Worm (Caenorhabditis elegans): ENCODE data around the gene Y105C5B.20.

Gene Y105C5B.20

DNA sequence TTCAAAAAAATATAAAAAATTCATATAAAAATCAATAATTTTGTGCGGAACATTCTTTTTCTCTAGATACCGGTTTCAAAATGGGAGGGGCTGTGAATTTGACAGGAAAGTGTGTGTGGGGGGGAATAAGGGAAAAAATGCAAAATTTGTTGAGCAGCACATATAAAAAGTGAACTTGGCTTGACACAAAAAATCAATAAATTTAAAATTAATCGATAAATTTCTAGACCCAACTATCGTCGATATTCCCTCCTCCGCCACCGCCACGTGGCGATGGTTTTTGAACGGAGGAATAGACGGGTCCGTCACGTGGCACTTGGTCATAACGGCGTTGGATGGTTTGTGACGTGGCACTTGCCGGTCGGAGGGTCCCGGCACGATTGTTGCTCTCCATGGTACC, 3.5 kb upstream of the Y105C5B.20 start:
- TF ChIP-seq him-1 (tag; optimal IDR thresholded peaks at IDR 0.05), result no peak
- TF ChIP-seq W03F9.2 (tag; optimal IDR thresholded peaks at IDR 0.05), result no peak
- no peak for TF ChIP-seq dao-5 (tag; optimal IDR thresholded peaks at IDR 0.05)

DNA sequence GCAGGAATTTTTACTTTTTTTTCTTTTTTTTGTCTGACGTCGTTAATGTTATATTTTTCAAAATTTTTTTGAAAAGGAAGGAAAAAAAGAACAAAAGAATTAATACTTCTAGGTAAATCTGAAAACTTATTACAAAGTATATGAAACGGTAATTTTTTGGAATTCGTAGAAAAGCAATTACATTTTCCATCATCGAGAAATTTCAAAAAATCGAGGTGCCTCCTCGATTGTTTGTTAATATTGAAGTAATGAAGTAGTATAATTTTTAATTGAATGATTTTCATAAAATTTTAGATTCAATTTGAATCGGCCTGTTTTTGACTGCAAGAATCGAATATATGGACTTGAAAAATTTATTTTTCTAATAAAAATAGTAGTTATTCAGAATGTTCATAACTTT, 3.0 kb downstream of the Y105C5B.20 start:
- no peak for TF ChIP-seq dao-5 (tag; optimal IDR thresholded peaks at IDR 0.05)
- no peak for TF ChIP-seq him-1 (tag; optimal IDR thresholded peaks at IDR 0.05)
- TF ChIP-seq W03F9.2 (tag; optimal IDR thresholded peaks at IDR 0.05), result no peak

DNA sequence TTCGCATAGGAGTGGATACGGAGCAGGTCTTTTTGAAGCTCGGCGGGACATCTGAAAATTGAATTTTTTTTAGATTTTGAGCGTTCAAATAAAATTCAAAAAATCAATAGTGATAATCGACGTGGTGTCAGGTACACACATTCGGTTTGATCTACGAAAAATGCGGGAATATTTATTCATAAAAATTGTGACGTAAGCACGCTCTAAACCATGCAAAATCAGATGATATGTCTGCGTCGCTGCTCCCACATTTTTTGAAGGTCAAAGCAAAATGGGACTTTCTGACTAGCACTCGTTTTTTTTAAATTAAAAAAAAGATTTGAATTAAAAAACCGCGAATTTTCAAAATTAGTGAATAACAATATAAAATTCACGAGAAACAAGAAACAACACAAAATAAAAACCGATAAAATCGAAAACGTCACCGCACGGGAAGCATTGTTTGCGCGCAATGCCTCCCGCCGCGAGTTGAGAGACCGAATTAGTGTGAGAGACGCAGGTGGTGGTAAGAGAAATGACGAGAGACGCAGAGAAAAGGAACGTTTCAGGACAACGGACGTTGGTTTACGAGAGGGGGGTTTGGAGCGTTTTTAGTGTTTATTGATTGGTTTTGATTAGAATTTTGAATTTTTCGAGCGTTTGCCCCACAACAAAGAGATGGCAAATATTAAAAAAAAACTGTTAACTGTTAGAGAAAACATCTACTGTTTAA, 10.3 kb downstream of the Y105C5B.20 start, which contains the start of gene Y105C5B.19:
Gene Y105C5B.19, minus strand, starts transcription at position 51 of the 712 bp plus-strand sequence.
- no peak for TF ChIP-seq dao-5 (tag; optimal IDR thresholded peaks at IDR 0.05)
- no peak for TF ChIP-seq him-1 (tag; optimal IDR thresholded peaks at IDR 0.05)
- peak; percentile 40 for TF ChIP-seq W03F9.2 (tag; optimal IDR thresholded peaks at IDR 0.05)

DNA sequence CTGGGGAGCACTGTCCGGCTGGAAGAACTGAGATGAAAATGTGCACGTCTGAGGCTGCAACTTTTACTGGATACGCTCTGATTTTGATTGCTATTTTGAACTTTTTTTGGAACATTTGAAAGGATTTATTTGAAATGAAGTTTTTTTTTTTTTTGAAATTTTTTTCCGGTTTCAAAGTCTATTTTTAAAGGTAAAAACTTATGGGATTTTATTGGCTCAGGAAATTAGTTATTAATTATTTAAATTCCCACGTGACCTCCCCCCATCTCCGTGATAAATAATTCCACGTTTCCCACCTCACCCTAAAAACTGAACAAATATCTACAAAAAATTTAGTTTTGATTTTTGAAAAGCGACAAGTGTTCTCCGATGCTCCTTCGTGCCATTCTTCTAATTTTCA, 30.1 kb downstream of the Y105C5B.20 start, which contains the start of gene Y105C5B.18:
Gene Y105C5B.18, plus strand, starts transcription at position 301 of the 400 bp plus-strand sequence.
- no peak for TF ChIP-seq dao-5 (tag; optimal IDR thresholded peaks at IDR 0.05)
- no peak for TF ChIP-seq W03F9.2 (tag; optimal IDR thresholded peaks at IDR 0.05)
- TF ChIP-seq him-1 (tag; optimal IDR thresholded peaks at IDR 0.05), result no peak

DNA sequence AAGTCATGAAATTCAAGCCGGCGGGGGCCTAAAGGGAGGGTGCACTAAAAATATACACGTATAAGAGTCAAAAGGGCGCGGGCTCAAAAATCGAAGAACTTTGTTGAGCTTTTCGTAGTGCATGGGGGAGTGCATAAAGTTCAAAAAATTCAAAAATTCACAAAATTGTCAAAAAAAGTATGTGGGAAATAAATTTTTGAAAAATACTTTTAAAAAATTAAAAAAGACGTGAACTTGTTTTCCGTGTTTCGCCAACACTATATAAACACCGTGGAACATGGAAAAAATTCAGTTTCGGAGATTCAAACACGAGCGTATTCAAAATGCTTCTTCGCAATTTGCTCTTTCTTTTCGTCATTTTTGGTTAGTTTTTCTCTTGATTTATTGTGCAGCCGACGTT, 31.6 kb downstream of the Y105C5B.20 start, which contains the start of gene Y105C5B.17:
Gene Y105C5B.17, plus strand, starts transcription at position 301 of the 400 bp plus-strand sequence.
- TF ChIP-seq dao-5 (tag; optimal IDR thresholded peaks at IDR 0.05) (no peak), W03F9.2 (tag; optimal IDR thresholded peaks at IDR 0.05) (no peak), him-1 (tag; optimal IDR thresholded peaks at IDR 0.05) (no peak)

DNA sequence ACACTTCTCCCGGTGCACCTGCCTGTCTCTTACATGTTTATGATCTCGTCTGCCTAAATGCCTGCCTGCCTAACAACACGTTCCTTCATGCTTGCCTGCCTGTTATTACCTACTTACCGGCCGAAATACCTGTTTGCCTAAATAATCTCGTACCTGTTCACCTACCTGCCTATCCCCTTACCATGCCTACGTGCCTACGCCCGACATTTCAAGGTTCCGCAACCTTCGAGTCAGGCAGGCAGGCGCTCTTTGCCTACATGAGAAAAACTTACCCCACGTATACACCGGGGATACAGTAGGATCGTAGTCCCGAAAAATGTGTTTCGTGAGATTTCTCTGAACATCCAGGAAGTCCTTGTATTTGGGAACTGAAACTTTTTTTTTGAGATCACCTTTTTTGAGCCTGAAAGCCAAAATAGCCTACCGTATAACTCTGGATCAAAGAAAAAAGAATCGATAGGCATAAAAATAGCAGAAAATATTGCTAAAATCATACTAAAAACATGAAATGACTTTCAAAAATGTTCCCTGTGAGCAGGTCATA, 32.1 kb downstream of the Y105C5B.20 start, which contains the start of gene lgc-19:
Gene lgc-19, minus strand, starts transcription at position 494 of the 544 bp plus-strand sequence.
- TF ChIP-seq W03F9.2 (tag; optimal IDR thresholded peaks at IDR 0.05), result no peak
- no peak for TF ChIP-seq dao-5 (tag; optimal IDR thresholded peaks at IDR 0.05)
- TF ChIP-seq him-1 (tag; optimal IDR thresholded peaks at IDR 0.05), result no peak

DNA sequence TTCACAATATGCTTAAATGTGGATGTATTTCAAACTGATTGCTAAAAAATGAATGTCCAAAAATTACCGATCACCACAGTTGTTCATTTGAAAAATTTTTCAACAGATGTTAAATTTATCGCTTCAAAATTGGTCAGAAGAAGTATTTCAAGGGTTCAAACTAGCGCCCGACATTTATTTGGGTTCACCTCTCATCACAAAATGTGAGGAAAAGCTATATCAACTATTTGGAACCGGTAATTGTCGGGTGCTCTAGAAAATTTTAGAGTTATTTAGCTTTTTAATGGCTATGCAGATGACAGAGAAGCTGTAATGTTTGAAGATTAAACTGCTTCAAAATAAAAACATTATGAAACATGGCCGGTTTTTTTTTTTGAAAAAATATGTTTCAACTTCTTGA, 33.3 kb downstream of the Y105C5B.20 start:
- TF ChIP-seq him-1 (tag; optimal IDR thresholded peaks at IDR 0.05), result no peak
- TF ChIP-seq W03F9.2 (tag; optimal IDR thresholded peaks at IDR 0.05), result no peak

DNA sequence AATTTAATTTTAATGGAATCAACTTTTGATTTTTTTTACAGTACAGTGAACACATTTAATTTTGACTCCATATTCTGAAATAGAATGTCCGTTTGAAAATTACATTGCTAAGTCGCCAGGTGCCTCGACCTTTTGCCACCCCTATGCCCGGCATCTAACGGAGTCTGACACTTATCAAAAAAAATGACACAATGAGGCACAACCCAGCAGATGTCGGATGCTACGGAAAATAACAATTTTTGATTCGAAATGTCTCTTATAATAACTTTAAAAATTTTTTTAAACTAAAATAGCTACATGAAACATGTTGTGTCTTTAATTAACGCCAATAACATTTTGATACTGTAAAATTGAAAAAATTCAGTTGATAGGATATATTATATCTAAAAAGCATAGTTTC, 39.1 kb downstream of the Y105C5B.20 start:
- TF ChIP-seq dao-5 (tag; optimal IDR thresholded peaks at IDR 0.05), result no peak
- TF ChIP-seq him-1 (tag; optimal IDR thresholded peaks at IDR 0.05), result no peak
- no peak for TF ChIP-seq W03F9.2 (tag; optimal IDR thresholded peaks at IDR 0.05)

DNA sequence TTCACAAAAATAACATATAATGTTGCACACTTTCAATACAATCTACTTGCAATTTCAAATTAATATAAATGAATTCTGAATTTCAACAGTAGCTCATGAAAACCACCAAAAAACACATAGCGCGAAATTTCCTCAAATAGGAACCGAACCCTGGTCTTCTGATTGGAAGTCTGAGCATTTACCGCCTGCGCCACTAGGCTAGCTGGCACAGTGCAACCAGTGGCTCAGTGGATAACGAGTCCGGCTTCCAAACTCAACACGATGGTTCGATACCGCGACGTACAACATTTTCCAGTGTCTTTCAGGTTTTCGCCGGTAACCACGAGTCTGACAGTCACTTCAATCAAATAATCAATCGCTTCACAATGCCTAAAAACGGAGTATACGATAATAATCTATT, 40.7 kb downstream of the Y105C5B.20 start:
- TF ChIP-seq him-1 (tag; optimal IDR thresholded peaks at IDR 0.05), result no peak
- TF ChIP-seq W03F9.2 (tag; optimal IDR thresholded peaks at IDR 0.05), result no peak
- TF ChIP-seq dao-5 (tag; optimal IDR thresholded peaks at IDR 0.05), result no peak

DNA sequence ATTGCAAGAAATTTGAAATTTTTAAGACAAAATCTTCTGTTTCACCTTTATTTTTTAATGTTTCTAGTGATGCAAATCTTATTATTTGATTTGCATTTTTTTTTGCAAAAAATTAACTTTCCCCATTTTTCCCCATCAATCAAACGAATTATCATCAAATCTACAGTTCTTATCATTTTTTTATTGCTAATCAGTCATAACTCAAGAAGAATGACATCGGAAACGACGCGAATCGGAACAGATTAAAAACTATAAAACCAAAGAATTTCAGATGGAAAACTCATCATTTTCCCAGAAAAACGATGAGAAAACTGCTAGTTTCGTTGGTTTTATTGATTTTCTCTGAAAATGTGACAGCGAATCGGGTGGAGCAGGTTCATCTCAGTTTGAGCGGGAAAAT, 42.8 kb downstream of the Y105C5B.20 start, which contains the start of gene Y105C5B.15:
Gene Y105C5B.15, plus strand, starts transcription at position 297 of the 400 bp plus-strand sequence.
- TF ChIP-seq dao-5 (tag; optimal IDR thresholded peaks at IDR 0.05), result no peak
- no peak for TF ChIP-seq him-1 (tag; optimal IDR thresholded peaks at IDR 0.05)
- no peak for TF ChIP-seq W03F9.2 (tag; optimal IDR thresholded peaks at IDR 0.05)

DNA sequence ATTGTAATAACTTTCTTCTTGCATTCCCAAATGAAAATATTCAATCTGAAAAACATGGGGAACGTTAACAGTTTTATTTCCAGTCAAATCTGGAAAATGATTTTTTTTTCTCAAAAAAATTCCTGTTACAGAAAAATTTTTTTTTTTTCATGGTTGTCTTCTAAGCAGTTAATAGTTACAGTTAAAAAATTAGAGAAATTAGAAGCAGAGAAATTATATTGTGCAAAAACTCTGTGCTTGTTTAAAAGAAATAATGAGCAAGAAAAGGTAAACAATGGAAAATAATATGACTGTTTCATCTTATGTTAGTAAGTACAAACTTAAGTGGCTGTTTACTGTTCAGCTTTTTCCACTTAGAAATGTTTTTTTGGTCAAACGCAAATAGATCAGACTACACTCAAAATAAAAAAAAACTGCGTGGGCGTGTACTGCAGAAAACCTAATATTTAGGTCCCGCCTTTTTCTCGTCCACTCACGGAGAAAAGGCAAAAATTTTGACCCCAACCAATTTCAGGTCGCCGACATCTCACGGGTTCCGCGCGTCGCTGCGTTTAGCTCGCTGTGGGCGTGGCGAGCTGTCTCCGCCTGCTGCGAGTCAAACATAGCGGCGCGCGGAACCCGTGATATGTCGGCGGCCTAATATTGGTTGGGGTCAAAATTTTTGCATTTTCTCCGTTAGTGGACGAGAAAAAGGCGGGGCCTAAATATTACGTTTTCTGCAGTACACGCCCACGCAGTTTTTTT, 43.4 kb downstream of the Y105C5B.20 start, which contains the start of gene ifas-3:
Gene ifas-3, minus strand, starts transcription at position 51 of the 744 bp plus-strand sequence.
- TF ChIP-seq dao-5 (tag; optimal IDR thresholded peaks at IDR 0.05) (no peak), W03F9.2 (tag; optimal IDR thresholded peaks at IDR 0.05) (no peak), him-1 (tag; optimal IDR thresholded peaks at IDR 0.05) (no peak)

DNA sequence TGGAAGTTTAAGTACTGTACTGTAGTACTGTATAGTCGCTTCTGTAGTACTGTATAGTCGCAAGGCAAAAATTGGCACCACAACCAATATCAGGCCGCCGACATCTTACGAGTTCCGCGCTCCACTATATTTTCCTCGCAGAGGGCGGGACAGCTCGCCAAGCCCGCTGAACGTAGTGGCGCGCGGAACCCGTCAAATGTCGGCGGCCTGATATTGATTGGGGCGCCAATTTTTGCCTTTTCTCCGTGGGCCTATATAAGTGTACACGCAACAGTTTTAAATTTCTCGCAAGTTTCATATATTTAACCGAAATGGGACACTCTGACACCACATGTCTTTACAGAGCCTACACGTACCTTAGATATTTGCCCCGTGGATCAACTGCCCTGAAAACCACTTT, 44.4 kb downstream of the Y105C5B.20 start:
- TF ChIP-seq dao-5 (tag; optimal IDR thresholded peaks at IDR 0.05), result no peak
- TF ChIP-seq W03F9.2 (tag; optimal IDR thresholded peaks at IDR 0.05), result no peak
- no peak for TF ChIP-seq him-1 (tag; optimal IDR thresholded peaks at IDR 0.05)

DNA sequence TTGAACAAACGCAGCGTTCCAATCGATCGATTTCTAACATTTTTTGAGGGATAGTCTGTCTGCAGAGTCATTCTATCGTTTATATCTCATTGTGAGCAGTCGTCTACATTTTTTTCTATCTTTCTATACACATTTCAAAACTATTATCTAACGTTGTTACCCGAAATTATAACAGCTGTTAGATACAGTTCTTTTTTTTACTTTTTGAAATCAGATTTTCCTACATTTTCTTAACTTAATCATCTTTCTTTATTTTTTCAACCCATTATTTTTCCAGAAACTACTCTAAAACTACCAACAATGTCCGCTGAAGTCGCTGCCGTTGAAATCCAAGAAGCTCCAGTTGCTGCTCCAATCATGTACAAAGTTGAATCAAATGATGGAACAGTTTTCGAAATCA, 47.9 kb downstream of the Y105C5B.20 start, which contains the start of gene skr-10:
Gene skr-10, plus strand, starts transcription at position 301 of the 400 bp plus-strand sequence.
- no peak for TF ChIP-seq W03F9.2 (tag; optimal IDR thresholded peaks at IDR 0.05)
- no peak for TF ChIP-seq dao-5 (tag; optimal IDR thresholded peaks at IDR 0.05)
- no peak for TF ChIP-seq him-1 (tag; optimal IDR thresholded peaks at IDR 0.05)

Data from whole organism, L4/young adult.